Fruit fly (Drosophila melanogaster): ENCODE data around the gene CG6576.

The CG6576 gene

dm6 chr3L:8751262-8751661 is 4.5 kb upstream of the CG6576 start (continued):
- no peak for TF ChIP-seq prd (optimal IDR thresholded peaks at IDR 0.05)
- TF ChIP-seq prd (GFP tag; IDR thresholded peaks at IDR 0.05) = peak; percentile 48; the same call in 1 of the 3 replicates
- TF ChIP-seq dmrt99B (tag; optimal IDR thresholded peaks at IDR 0.05) = peak; percentile 81
- TF ChIP-seq chm (GFP tag; IDR thresholded peaks at IDR 0.05) = no peak
- no peak for TF ChIP-seq gfzf (GFP tag; optimal IDR thresholded peaks at IDR 0.05)
- TF ChIP-seq CG17361 (GFP tag; IDR thresholded peaks at IDR 0.05) = 0 out of 3 replicates have a peak, but pooled peaks have one; percentile 35
- no peak for TF ChIP-seq tna (GFP tag; IDR thresholded peaks at IDR 0.05; ENCODE audit: partially characterized antibody)
- peak; percentile 63 for TF ChIP-seq CG30403 (GFP tag; optimal IDR thresholded peaks at IDR 0.05)
- TF ChIP-seq CG5953 (GFP tag; IDR thresholded peaks at IDR 0.05) = peak; percentile 67
- TF ChIP-seq Antp (GFP tag; optimal IDR thresholded peaks at IDR 0.05) = no peak
- no peak for TF ChIP-seq hkb (optimal IDR thresholded peaks at IDR 0.05)
- peak; percentile 69 for TF ChIP-seq hkb (GFP tag; IDR thresholded peaks at IDR 0.05)
- no peak for TF ChIP-seq CG4328 (GFP tag; optimal IDR thresholded peaks at IDR 0.05)
- no peak for TF ChIP-seq disco-r (GFP tag; optimal IDR thresholded peaks at IDR 0.05)
- no peak for TF ChIP-seq hth (optimal IDR thresholded peaks at IDR 0.05)
- TF ChIP-seq Hmx (GFP tag; optimal IDR thresholded peaks at IDR 0.05) = no peak
- TF ChIP-seq D19A (tag; optimal IDR thresholded peaks at IDR 0.05) = peak; percentile 44
- no peak for TF ChIP-seq zf30C (GFP tag; optimal IDR thresholded peaks at IDR 0.05)
- no peak for TF ChIP-seq vnd (GFP tag; IDR thresholded peaks at IDR 0.05; ENCODE audit: partially characterized antibody)
- no peak for TF ChIP-seq Adf1 (GFP tag; IDR thresholded peaks at IDR 0.05)
- TF ChIP-seq CHES-1-like (GFP tag; optimal IDR thresholded peaks at IDR 0.05) = no peak
- no peak for TF ChIP-seq Six4 (GFP tag; optimal IDR thresholded peaks at IDR 0.05)
- no peak for TF ChIP-seq CG42726 (GFP tag; IDR thresholded peaks at IDR 0.05; ENCODE audit: partially characterized antibody)
- TF ChIP-seq Stat92E (GFP tag; optimal IDR thresholded peaks at IDR 0.05) = no peak
- peak; percentile 40; the same call in 1 of the 2 replicates for TF ChIP-seq Nf-YA (GFP tag; IDR thresholded peaks at IDR 0.05)
- peak; percentile 58 for TF ChIP-seq Sox100B (GFP tag; optimal IDR thresholded peaks at IDR 0.05)
- peak; percentile 0 for TF ChIP-seq fd64A (GFP tag; optimal IDR thresholded peaks at IDR 0.05)
- no peak for TF ChIP-seq CG2116 (GFP tag; optimal IDR thresholded peaks at IDR 0.05)
- peak; percentile 41 for TF ChIP-seq bab2 (GFP tag; optimal IDR thresholded peaks at IDR 0.05)
- no peak for TF ChIP-seq C15 (GFP tag; IDR thresholded peaks at IDR 0.05)
- TF ChIP-seq CG17912 (GFP tag; optimal IDR thresholded peaks at IDR 0.05) = no peak
- TF ChIP-seq CG14441 (GFP tag; IDR thresholded peaks at IDR 0.05) = 0 out of 2 replicates have a peak, but pooled peaks have one; percentile 14
- peak; percentile 8 for TF ChIP-seq CG13624 (GFP tag; optimal IDR thresholded peaks at IDR 0.05)
- TF ChIP-seq CG4360 (GFP tag; IDR thresholded peaks at IDR 0.05) = no peak; the same call in 1 of the 2 replicates
- TF ChIP-seq CG4424 (GFP tag; optimal IDR thresholded peaks at IDR 0.05) = peak; percentile 42
- TF ChIP-seq Dad (GFP tag; optimal IDR thresholded peaks at IDR 0.05) = no peak
- peak; percentile 61 for TF ChIP-seq salm (tag; optimal IDR thresholded peaks at IDR 0.05)
- TF ChIP-seq CG6175 (GFP tag; IDR thresholded peaks at IDR 0.05) = no peak
- TF ChIP-seq Gsc (GFP tag; IDR thresholded peaks at IDR 0.05) = 0 out of 2 replicates have a peak, but pooled peaks have one; percentile 4
- TF ChIP-seq slp2 (GFP tag; optimal IDR thresholded peaks at IDR 0.05) = no peak
- TF ChIP-seq unpg (GFP tag; optimal IDR thresholded peaks at IDR 0.05) = peak; percentile 62
- peak; percentile 72 for TF ChIP-seq CG8388 (GFP tag; optimal IDR thresholded peaks at IDR 0.05)
- TF ChIP-seq Hsf (GFP tag; optimal IDR thresholded peaks at IDR 0.05) = peak; percentile 32
- TF ChIP-seq YL-1 (GFP tag; optimal IDR thresholded peaks at IDR 0.05) = no peak
- no peak for TF ChIP-seq CG10431 (GFP tag; optimal IDR thresholded peaks at IDR 0.05)
- no peak for TF ChIP-seq CG13123 (GFP tag; optimal IDR thresholded peaks at IDR 0.05)
- TF ChIP-seq crc (GFP tag; optimal IDR thresholded peaks at IDR 0.05) = no peak
- no peak for TF ChIP-seq Dek (tag; optimal IDR thresholded peaks at IDR 0.05)
- no peak for TF ChIP-seq CG7745 (tag; optimal IDR thresholded peaks at IDR 0.05)
- peak; percentile 26 for TF ChIP-seq bcd (GFP tag; optimal IDR thresholded peaks at IDR 0.05)
- peak; percentile 20 for TF ChIP-seq odd (GFP tag; optimal IDR thresholded peaks at IDR 0.05)
- peak; percentile 25 for TF ChIP-seq sqz (GFP tag; optimal IDR thresholded peaks at IDR 0.05)
